Fruit fly (Drosophila melanogaster): ENCODE data around the gene cpo.
A peak's percentile ranks its signal among the peaks of the same experiment; 100 is the strongest.

The cpo gene

DNA sequence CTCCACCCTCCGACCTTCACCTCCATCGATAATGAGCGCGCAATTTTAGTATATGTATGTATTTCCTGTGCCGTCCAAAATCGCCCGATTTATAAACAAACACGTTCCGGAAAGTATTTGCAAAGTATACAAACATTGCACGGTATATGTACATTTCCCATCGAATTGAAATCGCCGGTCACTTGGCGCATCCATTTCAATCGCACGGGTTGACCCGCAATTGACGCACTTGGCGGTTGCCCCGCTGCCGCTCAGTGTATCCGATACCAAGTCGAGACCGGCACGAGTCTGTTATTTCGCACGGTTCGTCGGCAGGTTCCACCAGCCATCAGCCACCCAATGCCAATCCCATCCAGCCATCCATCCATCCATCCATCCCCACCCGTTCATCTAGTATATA lies 131.0 kb downstream of the cpo start (continued):
- TF ChIP-seq Eip74EF (GFP tag; optimal IDR thresholded peaks at IDR 0.05) (no peak), CG3838 (GFP tag; optimal IDR thresholded peaks at IDR 0.05) (no peak), zf30C (GFP tag; optimal IDR thresholded peaks at IDR 0.05) (peak; percentile 53), CG4730 (GFP tag; IDR thresholded peaks at IDR 0.05) (no peak), ems (GFP tag; optimal IDR thresholded peaks at IDR 0.05) (no peak), CG18764 (GFP tag; optimal IDR thresholded peaks at IDR 0.05) (no peak), lola (GFP tag; optimal IDR thresholded peaks at IDR 0.05) (no peak), otp (GFP tag; IDR thresholded peaks at IDR 0.05) (0 out of 3 replicates have a peak, but pooled peaks have one; percentile 13), unpg (GFP tag; optimal IDR thresholded peaks at IDR 0.05) (no peak), Med (GFP tag) (peak; percentile 9), klu (GFP tag; IDR thresholded peaks at IDR 0.05) (no peak)

DNA sequence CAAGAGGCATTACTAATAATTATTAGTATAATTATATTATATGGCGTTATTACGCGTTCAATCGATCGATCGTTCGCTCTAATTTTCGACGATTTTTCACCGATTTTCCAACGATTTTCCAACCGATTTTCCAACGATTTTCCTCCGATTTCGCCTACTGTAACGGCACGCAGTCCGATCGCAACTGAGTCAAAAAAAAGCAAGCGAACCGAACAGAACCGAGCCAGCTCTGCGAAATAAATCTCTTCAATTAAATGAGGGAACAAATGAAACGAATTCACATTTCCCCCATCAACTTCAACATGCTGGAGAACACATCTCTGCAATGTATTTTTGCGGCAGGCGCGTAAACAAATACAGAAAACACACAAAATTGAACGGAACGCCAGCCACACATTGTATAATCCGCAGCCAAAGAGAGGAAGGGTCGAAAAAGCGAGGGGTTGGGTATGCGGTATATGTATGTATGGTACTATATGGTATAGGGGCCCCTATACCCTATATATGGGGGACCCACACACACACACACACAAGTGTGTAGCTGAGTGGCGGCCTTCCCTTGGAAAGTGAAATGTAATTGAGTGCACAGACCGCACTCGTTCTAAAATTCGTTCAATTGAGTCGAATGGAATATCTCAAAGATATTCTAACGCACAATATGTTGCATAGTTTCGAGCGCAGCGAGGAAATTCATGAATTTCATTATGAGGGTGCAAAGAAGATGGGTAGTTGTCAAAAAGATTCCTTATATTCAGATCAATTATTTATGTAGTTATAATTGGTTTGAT lies 133.4 kb downstream of the cpo start, which contains the start of gene htl:
Gene htl (minus strand): TSS at position 186 of the 788 bp plus-strand sequence.
- TF ChIP-seq rib (GFP tag; IDR thresholded peaks at IDR 0.05) (peak; percentile 40; the same call in 1 of the 2 replicates), pum (GFP tag; optimal IDR thresholded peaks at IDR 0.05) (no peak), TFAM (GFP tag; optimal IDR thresholded peaks at IDR 0.05) (no peak), tna (GFP tag; IDR thresholded peaks at IDR 0.05; ENCODE audit: partially characterized antibody) (no peak), Stat92E (GFP tag; optimal IDR thresholded peaks at IDR 0.05) (no peak), CG11723 (GFP tag; optimal IDR thresholded peaks at IDR 0.05) (no peak), D (optimal IDR thresholded peaks at IDR 0.05) (peak; percentile 52), D (GFP tag; optimal IDR thresholded peaks at IDR 0.05) (no peak), CG2712 (tag; optimal IDR thresholded peaks at IDR 0.05) (no peak), Taf1 (GFP tag; IDR thresholded peaks at IDR 0.05) (no peak), prd (optimal IDR thresholded peaks at IDR 0.05) (no peak), prd (GFP tag; IDR thresholded peaks at IDR 0.05) (no peak), NK7.1 (GFP tag; optimal IDR thresholded peaks at IDR 0.05) (no peak), Pdp1 (GFP tag; optimal IDR thresholded peaks at IDR 0.05) (peak in 1 of 2 experiments; percentile 100), wdn (GFP tag; IDR thresholded peaks at IDR 0.05) (no peak), al (GFP tag; IDR thresholded peaks at IDR 0.05) (no peak), CG17612 (GFP tag; IDR thresholded peaks at IDR 0.05) (no peak), Doc3 (GFP tag; IDR thresholded peaks at IDR 0.05; ENCODE audit: partially characterized antibody) (no peak), CG33557 (GFP tag; optimal IDR thresholded peaks at IDR 0.05) (no peak), CG8944 (GFP tag; optimal IDR thresholded peaks at IDR 0.05) (no peak), Ssrp (tag; optimal IDR thresholded peaks at IDR 0.05) (no peak), CG15073 (GFP tag; optimal IDR thresholded peaks at IDR 0.05) (no peak), D19B (GFP tag; optimal IDR thresholded peaks at IDR 0.05) (no peak), Camta (GFP tag; optimal IDR thresholded peaks at IDR 0.05) (no peak), sisA (GFP tag; IDR thresholded peaks at IDR 0.05) (no peak), nerfin-2 (GFP tag; IDR thresholded peaks at IDR 0.05; ENCODE audit: partially characterized antibody) (no peak), CG13287 (GFP tag; IDR thresholded peaks at IDR 0.05; ENCODE audit: partially characterized antibody) (peak; percentile 14; the same call in 1 of the 2 replicates), CG16779 (GFP tag; IDR thresholded peaks at IDR 0.05) (no peak), CG18262 (tag; optimal IDR thresholded peaks at IDR 0.05) (no peak), Sry-δ (GFP tag; optimal IDR thresholded peaks at IDR 0.05) (no peak), Dad (GFP tag; optimal IDR thresholded peaks at IDR 0.05) (no peak), twi (tag; optimal IDR thresholded peaks at IDR 0.05) (peak; percentile 67), vnd (GFP tag; IDR thresholded peaks at IDR 0.05; ENCODE audit: partially characterized antibody) (no peak), CG6791 (GFP tag; IDR thresholded peaks at IDR 0.05; ENCODE audit: partially characterized antibody) (no peak), HLH3B (GFP tag; IDR thresholded peaks at IDR 0.05) (no peak), CG34376 (GFP tag; optimal IDR thresholded peaks at IDR 0.05) (peak; percentile 18), gcm (GFP tag; optimal IDR thresholded peaks at IDR 0.05) (peak; percentile 98)

Data from whole organism, embryonic.